Fruit fly (Drosophila melanogaster): ENCODE data around the gene GstD7.

GstD7 gene

dm6 chr3R:12369135-12369792, 9.0 kb upstream of the GstD7 start, which contains the start of gene GstD1 (continued):
- TF ChIP-seq CG3919 (GFP tag; optimal IDR thresholded peaks at IDR 0.05) (peak; percentile 71), CG3032 (tag; optimal IDR thresholded peaks at IDR 0.05) (peak; percentile 45), dac (GFP tag; optimal IDR thresholded peaks at IDR 0.05) (peak; percentile 47), Lpt (GFP tag; optimal IDR thresholded peaks at IDR 0.05) (peak; percentile 83), CG31627 (GFP tag; optimal IDR thresholded peaks at IDR 0.05) (peak; percentile 47), CG34406 (GFP tag; optimal IDR thresholded peaks at IDR 0.05) (peak; percentile 43), CG11294 (GFP tag; IDR thresholded peaks at IDR 0.05) (peak; percentile 59), acj6 (GFP tag; optimal IDR thresholded peaks at IDR 0.05) (peak; percentile 43), CG6808 (GFP tag; optimal IDR thresholded peaks at IDR 0.05) (peak; percentile 51), CG1621 (tag; optimal IDR thresholded peaks at IDR 0.05) (no peak), Blimp-1 (GFP tag; optimal IDR thresholded peaks at IDR 0.05) (no peak), esn (GFP tag; optimal IDR thresholded peaks at IDR 0.05) (peak; percentile 60), CG9139 (GFP tag; optimal IDR thresholded peaks at IDR 0.05) (peak; percentile 36), Sox15 (GFP tag; optimal IDR thresholded peaks at IDR 0.05) (peak; percentile 10), Met (GFP tag; optimal IDR thresholded peaks at IDR 0.05) (peak; percentile 50)

dm6 chr3R:12369793-12370642, 8.3 kb upstream of the GstD7 start:
- peak; percentile 57 for TF ChIP-seq svp (GFP tag)
- peak; percentile 28 for TF ChIP-seq CG10631 (GFP tag; optimal IDR thresholded peaks at IDR 0.05)
- no peak for TF ChIP-seq Eip78C (GFP tag)
- no peak for TF ChIP-seq fd59A (GFP tag; optimal IDR thresholded peaks at IDR 0.05)
- TF ChIP-seq fkh (GFP tag; optimal IDR thresholded peaks at IDR 0.05), result peak; percentile 59
- peak; percentile 10 for TF ChIP-seq CG6854 (GFP tag; optimal IDR thresholded peaks at IDR 0.05)

dm6 chr3R:12370643-12370995, 7.7 kb upstream of the GstD7 start:
- TF ChIP-seq fd85E (GFP tag; optimal IDR thresholded peaks at IDR 0.05) (no peak), dac (GFP tag; optimal IDR thresholded peaks at IDR 0.05) (no peak), CG8632 (GFP tag; optimal IDR thresholded peaks at IDR 0.05) (no peak), CG6163 (GFP tag; IDR thresholded peaks at IDR 0.05) (0 out of 3 replicates have a peak, but pooled peaks have one; percentile 44), ss (GFP tag; optimal IDR thresholded peaks at IDR 0.05) (peak; percentile 11 to 27), CG3919 (GFP tag; optimal IDR thresholded peaks at IDR 0.05) (no peak), CG11902 (GFP tag; optimal IDR thresholded peaks at IDR 0.05) (no peak), CG34406 (GFP tag; optimal IDR thresholded peaks at IDR 0.05) (no peak), CG6854 (GFP tag; optimal IDR thresholded peaks at IDR 0.05) (no peak), Ets96B (tag; optimal IDR thresholded peaks at IDR 0.05) (no peak), dsx (GFP tag; optimal IDR thresholded peaks at IDR 0.05; ENCODE audit: poor library complexity, severe bottlenecking) (peak; percentile 22), fd59A (GFP tag; optimal IDR thresholded peaks at IDR 0.05) (no peak), esn (GFP tag; optimal IDR thresholded peaks at IDR 0.05) (no peak), Sox15 (GFP tag; optimal IDR thresholded peaks at IDR 0.05) (no peak), topi (GFP tag; optimal IDR thresholded peaks at IDR 0.05) (no peak), Eip78C (GFP tag) (peak; percentile 67), CG8119 (GFP tag; IDR thresholded peaks at IDR 0.05) (0 out of 3 replicates have a peak, but pooled peaks have one; percentile 34), Gug (GFP tag; IDR thresholded peaks at IDR 0.05) (no peak), Hr39 (GFP tag; optimal IDR thresholded peaks at IDR 0.05) (no peak), CG10669 (GFP tag; optimal IDR thresholded peaks at IDR 0.05) (no peak), OdsH (GFP tag; optimal IDR thresholded peaks at IDR 0.05) (no peak), pdm3 (GFP tag; optimal IDR thresholded peaks at IDR 0.05) (no peak), CG11294 (GFP tag; IDR thresholded peaks at IDR 0.05) (no peak), CG15336 (GFP tag; IDR thresholded peaks at IDR 0.05) (no peak; the same call in 1 of the 2 replicates), svp (GFP tag) (peak; percentile 58), CG6276 (GFP tag; optimal IDR thresholded peaks at IDR 0.05) (no peak), CG16779 (tag; optimal IDR thresholded peaks at IDR 0.05) (no peak)
